Worm (Caenorhabditis elegans) whole organism, mixed stage, embryonic: Measurements from ENCODE around the gene gpr-1.

Experiments used
- M03D4.4 ChIP-seq: sonication (generic microtip); optimal IDR thresholded peaks from 2 replicates; lab custom pipeline; 2017; ENCODE audit warnings: mild to moderate bottlenecking, missing genetic modification characterization, missing compliant biosample characterization
- bed-3 ChIP-seq: fragments of 200-800 bp; sonication (Bioruptor generic); optimal IDR thresholded peaks from 3 replicates; lab custom pipeline; 2018; ENCODE audit warnings: mild to moderate bottlenecking, missing genetic modification characterization, moderate library complexity, missing compliant biosample characterization
- blmp-1 ChIP-seq: fragments of 150-350 bp; optimal IDR thresholded peaks from 2 replicates; lab custom pipeline; 2014; ENCODE audit warnings: missing biosample characterization, missing genetic modification characterization
- ceh-39 ChIP-seq: fragments of 150-350 bp; optimal IDR thresholded peaks from 2 replicates; lab custom pipeline; 2014; ENCODE audit warnings: missing biosample characterization, missing genetic modification characterization
- ceh-43 ChIP-seq: fragments of 200-800 bp; sonication (Bioruptor generic); optimal IDR thresholded peaks from 2 replicates; lab custom pipeline; 2018; ENCODE audit warnings: mild to moderate bottlenecking, missing genetic modification characterization, moderate library complexity, missing compliant biosample characterization
- ceh-83 ChIP-seq: fragments of 200-800 bp; sonication (Bioruptor generic); optimal IDR thresholded peaks from 2 replicates; lab custom pipeline; 2018; ENCODE audit warnings: mild to moderate bottlenecking, missing genetic modification characterization, missing compliant biosample characterization
- ces-1 ChIP-seq: fragments of 150-350 bp; optimal IDR thresholded peaks from 2 replicates; lab custom pipeline; 2014; ENCODE audit warnings: missing biosample characterization, missing genetic modification reagents, missing genetic modification characterization
- cnd-1 ChIP-seq: fragments of 200-800 bp; sonication (Bioruptor generic); optimal IDR thresholded peaks from 2 replicates; lab custom pipeline; 2018; ENCODE audit warnings: mild to moderate bottlenecking, missing genetic modification characterization, missing compliant biosample characterization
- drap-1 ChIP-seq: fragments of 200-800 bp; sonication (Bioruptor generic); optimal IDR thresholded peaks from 3 replicates; lab custom pipeline; 2018; ENCODE audit warnings: mild to moderate bottlenecking, missing genetic modification characterization, missing compliant biosample characterization
- elt-1 ChIP-seq: sonication (generic microtip); optimal IDR thresholded peaks from 2 replicates; lab custom pipeline; 2017; ENCODE audit warnings: missing genetic modification characterization, mild to moderate bottlenecking, missing compliant biosample characterization, antibody characterized with exemption, moderate library complexity, borderline replicate concordance; ENCODE audit not compliant: insufficient read depth
- elt-3 ChIP-seq: fragments of 150-350 bp; optimal IDR thresholded peaks from 2 replicates; lab custom pipeline; 2014; ENCODE audit warnings: missing biosample characterization, missing genetic modification characterization
- flh-1 ChIP-seq: fragments of 200-800 bp; sonication (Bioruptor generic); optimal IDR thresholded peaks from 2 replicates; lab custom pipeline; 2018; ENCODE audit warnings: mild to moderate bottlenecking, missing genetic modification characterization, moderate library complexity, missing compliant biosample characterization
- ham-2 ChIP-seq: fragments of 200-800 bp; sonication (Bioruptor generic); optimal IDR thresholded peaks from 2 replicates; lab custom pipeline; 2018; ENCODE audit warnings: mild to moderate bottlenecking, missing genetic modification characterization, missing compliant biosample characterization
- hlh-1 ChIP-seq: fragments of 150-350 bp; optimal IDR thresholded peaks from 2 replicates; lab custom pipeline; 2014; ENCODE audit warnings: missing biosample characterization, missing genetic modification reagents, missing genetic modification characterization
- lin-13 ChIP-seq: fragments of 150-350 bp; optimal IDR thresholded peaks from 2 replicates; lab custom pipeline; 2014; ENCODE audit warnings: missing biosample characterization, missing genetic modification characterization
- lin-32 ChIP-seq: fragments of 200-800 bp; sonication (Bioruptor generic); optimal IDR thresholded peaks from 2 replicates; lab custom pipeline; 2018; ENCODE audit warnings: mild to moderate bottlenecking, missing genetic modification characterization, missing compliant biosample characterization
- lsy-2 ChIP-seq: fragments of 150-350 bp; optimal IDR thresholded peaks from 2 replicates; lab custom pipeline; 2014; ENCODE audit warnings: missing biosample characterization, missing genetic modification characterization
- mab-5 ChIP-seq: fragments of 150-350 bp; optimal IDR thresholded peaks from 2 replicates; lab custom pipeline; 2014; ENCODE audit warnings: missing biosample characterization, missing genetic modification characterization
- mep-1 ChIP-seq: fragments of 150-350 bp; optimal IDR thresholded peaks from 2 replicates; lab custom pipeline; 2017; ENCODE audit warnings: missing biosample characterization, missing genetic modification reagents, missing genetic modification characterization, inconsistent platforms
- mls-2 ChIP-seq: sonication (generic microtip); optimal IDR thresholded peaks from 2 replicates; lab custom pipeline; 2016; ENCODE audit warnings: mild to moderate bottlenecking, missing genetic modification characterization, moderate library complexity, missing compliant biosample characterization
- nhr-12 ChIP-seq: fragments of 150-350 bp; optimal IDR thresholded peaks from 2 replicates; lab custom pipeline; 2014; ENCODE audit warnings: missing biosample characterization, missing genetic modification characterization
- nhr-2 ChIP-seq: fragments of 150-350 bp; optimal IDR thresholded peaks from 2 replicates; lab custom pipeline; 2014; ENCODE audit warnings: missing biosample characterization, missing genetic modification characterization
- nhr-237 ChIP-seq: fragments of 150-350 bp; optimal IDR thresholded peaks from 2 replicates; lab custom pipeline; 2014; ENCODE audit warnings: missing biosample characterization, missing genetic modification characterization
- nhr-28 ChIP-seq: fragments of 150-350 bp; optimal IDR thresholded peaks from 2 replicates; lab custom pipeline; 2014; ENCODE audit warnings: missing biosample characterization, missing genetic modification characterization
- nhr-76 ChIP-seq: sonication (generic microtip); optimal IDR thresholded peaks from 2 replicates; lab custom pipeline; 2017; ENCODE audit warnings: missing biosample characterization, missing genetic modification characterization
- pha-4 ChIP-seq: fragments of 150-350 bp; optimal IDR thresholded peaks from 2 replicates; lab custom pipeline; 2018; ENCODE audit warnings: missing biosample characterization, missing genetic modification reagents, missing genetic modification characterization
- sem-2 ChIP-seq: fragments of 200-800 bp; sonication (Bioruptor generic); optimal IDR thresholded peaks from 2 replicates; lab custom pipeline; 2018; ENCODE audit warnings: mild to moderate bottlenecking, missing genetic modification characterization, missing compliant biosample characterization
- snpc-4 ChIP-seq: fragments of 150-350 bp; optimal IDR thresholded peaks from 2 replicates; lab custom pipeline; 2014; ENCODE audit warnings: missing biosample characterization, missing genetic modification characterization
- sptf-1 ChIP-seq: sonication (generic microtip); optimal IDR thresholded peaks from 2 replicates; lab custom pipeline; 2017; ENCODE audit warnings: mild to moderate bottlenecking, missing genetic modification characterization, moderate library complexity, missing compliant biosample characterization
- tbx-8 ChIP-seq: fragments of 200-800 bp; sonication (Bioruptor generic); optimal IDR thresholded peaks from 2 replicates; lab custom pipeline; 2018; ENCODE audit warnings: mild to moderate bottlenecking, missing genetic modification characterization, moderate library complexity, missing compliant biosample characterization
- unc-120 ChIP-seq: sonication (generic microtip); optimal IDR thresholded peaks from 2 replicates; lab custom pipeline; 2017; ENCODE audit warnings: missing genetic modification characterization, missing compliant biosample characterization; ENCODE audit not compliant: poor library complexity, severe bottlenecking
- unc-39 ChIP-seq: fragments of 150-350 bp; optimal IDR thresholded peaks from 2 replicates; lab custom pipeline; 2014; ENCODE audit warnings: missing biosample characterization, missing genetic modification characterization
- unc-62 ChIP-seq: fragments of 150-350 bp; optimal IDR thresholded peaks from 2 replicates; lab custom pipeline; 2014; ENCODE audit warnings: missing biosample characterization, missing genetic modification reagents, missing genetic modification characterization
- zip-8 ChIP-seq: fragments of 150-350 bp; optimal IDR thresholded peaks from 2 replicates; lab custom pipeline; 2014; ENCODE audit warnings: missing biosample characterization, missing genetic modification characterization
- ztf-11 ChIP-seq: fragments of 150-350 bp; optimal IDR thresholded peaks from 2 replicates; lab custom pipeline; 2014; ENCODE audit warnings: missing biosample characterization, missing genetic modification characterization

gpr-1 gene

DNA sequence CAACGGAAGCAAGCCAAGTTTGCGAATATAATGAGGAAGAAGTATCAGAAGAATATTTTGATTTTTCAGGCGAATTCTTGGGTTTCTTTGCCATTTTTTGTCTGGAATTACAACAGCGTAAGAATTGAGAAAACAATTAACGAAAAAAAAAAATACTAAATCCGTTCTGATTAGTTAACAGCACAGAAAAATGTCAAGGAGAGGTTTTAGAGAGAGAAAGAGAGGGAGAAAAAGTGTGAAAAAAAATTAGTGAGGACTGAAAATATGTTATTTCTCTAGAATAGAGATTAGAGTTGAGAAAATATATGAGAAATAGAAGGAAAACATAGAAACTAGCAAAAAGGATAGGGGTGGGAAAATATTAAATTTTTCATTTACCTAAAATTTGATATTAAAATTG, 38.6 kb downstream of the gpr-1 start, which contains the start of gene dpy-19:
TSS of gene dpy-19 (minus strand) at position 101 of the 400 bp plus-strand sequence.
- TF ChIP-seq lsy-2 (tag; lab: Kevin White, UChicago), result no peak

- TF ChIP-seq flh-1 (GFP tag; lab: Kevin White, UChicago), result no peak
- no peak for TF ChIP-seq unc-120
- TF ChIP-seq hlh-1 (tag; lab: Kevin White, UChicago), result peak; percentile 4
- no peak for TF ChIP-seq blmp-1 (tag; lab: Kevin White, UChicago)
- no peak for TF ChIP-seq cnd-1 (tag; lab: Kevin White, UChicago)
- peak; percentile 63 for TF ChIP-seq unc-62 (GFP tag; lab: Kevin White, UChicago)
Measured at ce11 chrIII:8668717-8669116, 40.0 kb downstream of the gpr-1 start.

- TF ChIP-seq mab-5, result no peak
Measured at ce11 chrIII:8674980-8675485, 46.3 kb downstream of the gpr-1 start, which contains the start of gene pgl-2. Gene pgl-2, minus strand, starts transcription at chrIII:8675435.

DNA sequence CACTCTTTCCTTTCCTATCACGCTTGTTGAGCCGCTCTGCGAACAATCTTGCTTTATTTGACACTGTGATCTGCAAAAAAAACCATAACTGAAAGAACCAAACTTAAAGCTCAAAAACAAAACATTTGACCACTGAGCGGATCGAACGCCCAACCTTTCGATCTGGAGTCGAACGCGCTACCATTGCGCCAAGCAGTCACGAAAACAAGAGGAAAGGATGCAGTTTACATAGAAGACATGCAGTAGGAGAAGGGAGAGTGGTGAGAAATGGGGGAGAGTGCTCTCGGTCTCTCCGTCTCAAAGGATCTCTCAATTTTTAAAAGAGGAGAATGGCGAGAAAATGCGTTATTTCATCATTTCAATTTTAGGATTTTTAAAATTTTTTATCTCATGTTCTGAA, 49.6 kb downstream of the gpr-1 start:
- no peak for TF ChIP-seq snpc-4 (tag; lab: Kevin White, UChicago)
- TF ChIP-seq mep-1 (tag; lab: Kevin White, UChicago), result peak; percentile 60
- TF ChIP-seq unc-39 (tag; lab: Kevin White, UChicago), result peak; percentile 33
- TF ChIP-seq ceh-43 (GFP tag; lab: Kevin White, UChicago), result peak; percentile 93
- TF ChIP-seq ham-2, result peak; percentile 91
- peak; percentile 20 for TF ChIP-seq nhr-2 (tag; lab: Kevin White, UChicago)
- peak; percentile 95 for TF ChIP-seq cnd-1 (tag; lab: Kevin White, UChicago)
- TF ChIP-seq nhr-12 (tag; lab: Kevin White, UChicago), result peak; percentile 22
- no peak for TF ChIP-seq nhr-237 (tag; lab: Kevin White, UChicago)
- no peak for TF ChIP-seq nhr-76 (tag; lab: Kevin White, UChicago)
- no peak for TF ChIP-seq zip-8
- TF ChIP-seq elt-3 (tag; lab: Kevin White, UChicago), result peak; percentile 63
- peak; percentile 95 for TF ChIP-seq lin-32
- peak; percentile 96 for TF ChIP-seq M03D4.4
- TF ChIP-seq tbx-8 (GFP tag; lab: Kevin White, UChicago), result peak; percentile 89
- TF ChIP-seq pha-4 (tag; lab: Kevin White, UChicago), result peak; percentile 62
- TF ChIP-seq flh-1 (GFP tag; lab: Kevin White, UChicago), result peak; percentile 87
- no peak for TF ChIP-seq mab-5
- peak; percentile 43 for TF ChIP-seq unc-62 (GFP tag; lab: Kevin White, UChicago)
- TF ChIP-seq elt-1 (tag; lab: Kevin White, UChicago), result peak; percentile 61
- TF ChIP-seq drap-1 (GFP tag; lab: Kevin White, UChicago), result peak; percentile 98
- peak; percentile 98 for TF ChIP-seq sptf-1
- TF ChIP-seq lsy-2 (tag; lab: Kevin White, UChicago), result peak; percentile 66
- TF ChIP-seq unc-120, result peak; percentile 90
- TF ChIP-seq ztf-11 (tag; lab: Kevin White, UChicago), result peak; percentile 61
- peak; percentile 67 for TF ChIP-seq hlh-1 (tag; lab: Kevin White, UChicago)
- TF ChIP-seq sem-2 (GFP tag; lab: Kevin White, UChicago), result peak; percentile 94
- TF ChIP-seq mls-2 (tag; lab: Kevin White, UChicago), result peak; percentile 98
- TF ChIP-seq lin-13 (tag; lab: Kevin White, UChicago), result peak; percentile 22
- peak; percentile 43 for TF ChIP-seq ceh-39
- peak; percentile 91 for TF ChIP-seq bed-3
- TF ChIP-seq ceh-83, result peak; percentile 97
- peak; percentile 50 for TF ChIP-seq blmp-1 (tag; lab: Kevin White, UChicago)
- TF ChIP-seq ces-1 (GFP tag; lab: Kevin White, UChicago), result peak; percentile 44
- TF ChIP-seq nhr-28, result peak; percentile 79
